Fruit fly (Drosophila melanogaster): Measurements from ENCODE around the gene CG11858.

- no peak for TF ChIP-seq Sox15 (GFP tag; optimal IDR thresholded peaks at IDR 0.05)
- TF ChIP-seq Gug (GFP tag; IDR thresholded peaks at IDR 0.05): no peak
- TF ChIP-seq achi (GFP tag; optimal IDR thresholded peaks at IDR 0.05): no peak
- TF ChIP-seq CG6276 (GFP tag; optimal IDR thresholded peaks at IDR 0.05): no peak
- TF ChIP-seq Smox (GFP tag; optimal IDR thresholded peaks at IDR 0.05): no peak
- no peak for TF ChIP-seq Ets96B (tag; optimal IDR thresholded peaks at IDR 0.05)
These were observed 27.0 kb downstream of the CG11858 start, which contains the start of gene CG11893 for dm6 chr3R:25289589-25289988.
